Fruit fly (Drosophila melanogaster): ENCODE measurements around the gene ctp.

Gene ctp

dm6 chrX:4687778-4688399 lies at the start of gene ctp (continued):
- no peak for TF ChIP-seq toy (GFP tag; IDR thresholded peaks at IDR 0.05)
- peak; percentile 64; the same call in 2 of the 3 replicates for TF ChIP-seq CG7963 (GFP tag; IDR thresholded peaks at IDR 0.05; ENCODE audit: partially characterized antibody)
- peak; percentile 88 for TF ChIP-seq Med (GFP tag)
- TF ChIP-seq cad (GFP tag; optimal IDR thresholded peaks at IDR 0.05): no peak
- peak; percentile 37; the same call in 1 of the 2 replicates for TF ChIP-seq MBD-R2 (GFP tag; IDR thresholded peaks at IDR 0.05)
- TF ChIP-seq CG13123 (GFP tag; optimal IDR thresholded peaks at IDR 0.05): no peak
- TF ChIP-seq Chrac-16 (GFP tag; optimal IDR thresholded peaks at IDR 0.05): peak; percentile 53
- peak; percentile 74; the same call in 3 of the 4 replicates for TF ChIP-seq Dll (GFP tag; IDR thresholded peaks at IDR 0.05; ENCODE audit: partially characterized antibody)
- TF ChIP-seq CG8388 (GFP tag; optimal IDR thresholded peaks at IDR 0.05): peak; percentile 34
- TF ChIP-seq CG3838 (GFP tag; optimal IDR thresholded peaks at IDR 0.05): no peak
- TF ChIP-seq Side (GFP tag; optimal IDR thresholded peaks at IDR 0.05): peak; percentile 43
- no peak for TF ChIP-seq dati (GFP tag; IDR thresholded peaks at IDR 0.05)
- peak; percentile 76 for TF ChIP-seq CG16813 (GFP tag; IDR thresholded peaks at IDR 0.05; ENCODE audit: partially characterized antibody)
- no peak for TF ChIP-seq CG16779 (GFP tag; IDR thresholded peaks at IDR 0.05)
- TF ChIP-seq CG1832 (GFP tag; optimal IDR thresholded peaks at IDR 0.05): no peak
- TF ChIP-seq CG13296 (GFP tag; optimal IDR thresholded peaks at IDR 0.05): peak; percentile 54
- peak; percentile 26; the same call in 2 of the 3 replicates for TF ChIP-seq tgo (GFP tag; IDR thresholded peaks at IDR 0.05)
- peak; percentile 65 for TF ChIP-seq lab (GFP tag; optimal IDR thresholded peaks at IDR 0.05)
- peak; percentile 21 to 39 for TF ChIP-seq chif (GFP tag; optimal IDR thresholded peaks at IDR 0.05)
- TF ChIP-seq h (optimal IDR thresholded peaks at IDR 0.05): no peak
- TF ChIP-seq Doc3 (GFP tag; IDR thresholded peaks at IDR 0.05; ENCODE audit: partially characterized antibody): peak; percentile 65; the same call in 2 of the 3 replicates
- TF ChIP-seq Mes4 (GFP tag; optimal IDR thresholded peaks at IDR 0.05): no peak
- peak; percentile 19 for TF ChIP-seq Blimp-1 (GFP tag; optimal IDR thresholded peaks at IDR 0.05)
- no peak for TF ChIP-seq Fer2 (tag; optimal IDR thresholded peaks at IDR 0.05)
- TF ChIP-seq inv (GFP tag; IDR thresholded peaks at IDR 0.05; ENCODE audit: partially characterized antibody): peak; percentile 43; the same call in 1 of the 2 replicates
- no peak for TF ChIP-seq CG10654 (GFP tag; optimal IDR thresholded peaks at IDR 0.05)
- TF ChIP-seq scrt (GFP tag; optimal IDR thresholded peaks at IDR 0.05): peak; percentile 52
- TF ChIP-seq unc-4 (GFP tag; IDR thresholded peaks at IDR 0.05; ENCODE audit: partially characterized antibody): peak; percentile 66
- TF ChIP-seq CG30020 (tag; optimal IDR thresholded peaks at IDR 0.05): peak; percentile 3
- no peak for TF ChIP-seq danr (GFP tag; IDR thresholded peaks at IDR 0.05)
- no peak for TF ChIP-seq Lpt (GFP tag; optimal IDR thresholded peaks at IDR 0.05)
- TF ChIP-seq gsb (GFP tag; IDR thresholded peaks at IDR 0.05): no peak
- peak; percentile 44 for TF ChIP-seq PHDP (tag; optimal IDR thresholded peaks at IDR 0.05)
- TF ChIP-seq CG13775 (GFP tag; optimal IDR thresholded peaks at IDR 0.05): peak; percentile 44
- no peak for TF ChIP-seq CG31224 (GFP tag; IDR thresholded peaks at IDR 0.05)
- no peak for TF ChIP-seq Tbp (GFP tag; optimal IDR thresholded peaks at IDR 0.05)
- peak; percentile 21 for TF ChIP-seq Sox102F (GFP tag; optimal IDR thresholded peaks at IDR 0.05)
- TF ChIP-seq zen2 (GFP tag; IDR thresholded peaks at IDR 0.05; ENCODE audit: partially characterized antibody): peak; percentile 36; the same call in 1 of the 3 replicates
- peak; percentile 1 for TF ChIP-seq pum (GFP tag; optimal IDR thresholded peaks at IDR 0.05)
- TF ChIP-seq dimm (GFP tag; IDR thresholded peaks at IDR 0.05): no peak
- TF ChIP-seq CG15269 (tag; optimal IDR thresholded peaks at IDR 0.05): peak; percentile 40
- TF ChIP-seq wdn (GFP tag; IDR thresholded peaks at IDR 0.05): no peak
- TF ChIP-seq NK7.1 (GFP tag; optimal IDR thresholded peaks at IDR 0.05): no peak
- no peak; the same call in 2 of the 3 replicates for TF ChIP-seq sr (GFP tag; IDR thresholded peaks at IDR 0.05)
- no peak for TF ChIP-seq pb (GFP tag; optimal IDR thresholded peaks at IDR 0.05)
- TF ChIP-seq Myb (GFP tag; optimal IDR thresholded peaks at IDR 0.05): peak; percentile 49
- no peak for TF ChIP-seq CG3726 (GFP tag; IDR thresholded peaks at IDR 0.05)
- peak; percentile 41 for TF ChIP-seq bab2 (GFP tag; optimal IDR thresholded peaks at IDR 0.05)
- peak; percentile 55 for TF ChIP-seq pho (GFP tag; optimal IDR thresholded peaks at IDR 0.05)
- TF ChIP-seq al (GFP tag; IDR thresholded peaks at IDR 0.05): peak; percentile 30; the same call in 1 of the 2 replicates
- no peak for TF ChIP-seq Sin3A (optimal IDR thresholded peaks at IDR 0.05)
